Worm (Caenorhabditis elegans) whole organism, L4 larva: ENCODE measurements around the gene C35B1.4.

Experiments
- D1046.2 ChIP-seq: fragments of 200-800 bp; sonication (Bioruptor generic); IDR thresholded peaks from 2 replicates; pipeline ENCODE4 v1.3.6; 2022; ENCODE audit warnings: missing genetic modification characterization, missing compliant biosample characterization
- F10B5.3 ChIP-seq: sonication (generic microtip); optimal IDR thresholded peaks from 2 replicates; lab custom pipeline; 2016; ENCODE audit warnings: mild to moderate bottlenecking, missing genetic modification characterization, missing compliant biosample characterization
- F37D6.2 ChIP-seq: sonication (generic microtip); optimal IDR thresholded peaks from 2 replicates; lab custom pipeline; 2016; ENCODE audit warnings: mild to moderate bottlenecking, missing genetic modification characterization, missing compliant biosample characterization
- F44E2.7 ChIP-seq: fragments of 200-800 bp; sonication (Bioruptor generic); IDR thresholded peaks from 2 replicates; pipeline ENCODE4 v2.1.2; 2022; ENCODE audit warnings: missing genetic modification characterization, missing compliant biosample characterization
- F49E8.2 ChIP-seq: sonication (generic microtip); optimal IDR thresholded peaks from 2 replicates; lab custom pipeline; 2016; ENCODE audit warnings: missing compliant biosample characterization, mild to moderate bottlenecking, missing genetic modification characterization, borderline replicate concordance
- T20F7.1 ChIP-seq: fragments of 200-800 bp; sonication (Bioruptor generic); optimal IDR thresholded peaks from 2 replicates; lab custom pipeline; 2018; ENCODE audit warnings: mild to moderate bottlenecking, missing genetic modification characterization, missing compliant biosample characterization
- Y105C5A.15 ChIP-seq: fragments of 200-800 bp; sonication (Bioruptor generic); IDR thresholded peaks from 2 replicates; pipeline ENCODE4 v1.3.6; 2022; ENCODE audit warnings: missing genetic modification characterization, missing compliant biosample characterization
- Y48G9A.11 ChIP-seq: fragments of 200-800 bp; sonication (Bioruptor generic); IDR thresholded peaks from 2 replicates; pipeline ENCODE4 v1.3.6; 2022; ENCODE audit warnings: missing genetic modification reagents, missing genetic modification characterization, missing compliant biosample characterization
- Y5F2A.4 ChIP-seq: fragments of 200-800 bp; sonication (Bioruptor generic); optimal IDR thresholded peaks from 2 replicates; lab custom pipeline; 2018; ENCODE audit warnings: mild to moderate bottlenecking, missing genetic modification characterization, missing compliant biosample characterization
- ZK337.2 ChIP-seq: fragments of 200-800 bp; sonication (Bioruptor generic); IDR thresholded peaks from 2 replicates; pipeline ENCODE4 v1.3.6; 2022; ENCODE audit warnings: missing genetic modification reagents, missing genetic modification characterization, missing compliant biosample characterization
- aly-2 ChIP-seq: sonication (generic microtip); optimal IDR thresholded peaks from 2 replicates; lab custom pipeline; 2018; ENCODE audit warnings: missing biosample characterization, missing genetic modification characterization
- ceh-28 ChIP-seq: fragments of 150-350 bp; optimal IDR thresholded peaks from 2 replicates; lab custom pipeline; 2014; ENCODE audit warnings: missing biosample characterization, missing genetic modification reagents, missing genetic modification characterization
- ceh-44 ChIP-seq: fragments of 200-800 bp; sonication (Bioruptor generic); IDR thresholded peaks from 2 replicates; pipeline ENCODE4 v1.3.6; 2022; ENCODE audit warnings: missing genetic modification reagents, missing genetic modification characterization, missing compliant biosample characterization
- daf-12 ChIP-seq: fragments of 150-350 bp; optimal IDR thresholded peaks from 2 replicates; lab custom pipeline; 2014; ENCODE audit warnings: missing biosample characterization, missing genetic modification reagents, missing genetic modification characterization
- daf-16 ChIP-seq, 3 experiments: sonication (generic microtip); optimal IDR thresholded peaks; 2 replicates each; lab custom pipeline; 2016 to 2017; ENCODE audit warnings: missing genetic modification characterization in 3 of 3, missing genetic modification reagents in 3 of 3, mild to moderate bottlenecking in 2 of 3, missing compliant biosample characterization in 2 of 3, missing biosample characterization in 1 of 3, moderate library complexity in 1 of 3
- daf-19 ChIP-seq: fragments of 200-800 bp; sonication (Bioruptor generic); conservative IDR thresholded peaks from 2 replicates; pipeline ENCODE4 v1.3.6; 2022; ENCODE audit warnings: missing genetic modification characterization, missing compliant biosample characterization
- dmd-6 ChIP-seq: fragments of 200-800 bp; sonication (Bioruptor generic); IDR thresholded peaks from 2 replicates; pipeline ENCODE4 v1.3.6; 2022; ENCODE audit warnings: missing genetic modification reagents, missing genetic modification characterization, missing compliant biosample characterization
- dmd-8 ChIP-seq: fragments of 200-800 bp; sonication (Bioruptor generic); IDR thresholded peaks from 2 replicates; pipeline ENCODE4 v1.3.6; 2022; ENCODE audit warnings: missing genetic modification characterization, missing compliant biosample characterization
- dpl-1 ChIP-seq: fragments of 150-350 bp; optimal IDR thresholded peaks from 2 replicates; lab custom pipeline; 2014; ENCODE audit warnings: missing biosample characterization, missing genetic modification reagents, missing genetic modification characterization
- dve-1 ChIP-seq: sonication (generic microtip); optimal IDR thresholded peaks from 2 replicates; lab custom pipeline; 2017; ENCODE audit warnings: antibody characterized with exemption, mild to moderate bottlenecking, missing genetic modification characterization, missing compliant biosample characterization; ENCODE audit not compliant: insufficient read depth
- egl-27 ChIP-seq: sonication (generic microtip); optimal IDR thresholded peaks from 3 replicates; lab custom pipeline; 2017; ENCODE audit warnings: missing biosample characterization, missing genetic modification reagents, missing genetic modification characterization
- fkh-10 ChIP-seq: fragments of 150-350 bp; optimal IDR thresholded peaks from 2 replicates; lab custom pipeline; 2014; ENCODE audit warnings: missing biosample characterization, missing genetic modification reagents, missing genetic modification characterization
- fos-1 ChIP-seq: fragments of 150-350 bp; optimal IDR thresholded peaks from 2 replicates; lab custom pipeline; 2014; ENCODE audit warnings: missing biosample characterization, missing genetic modification characterization
- hif-1 ChIP-seq, 2 experiments: sonication (generic microtip); optimal IDR thresholded peaks; 2 replicates each; lab custom pipeline; 2016 to 2017; ENCODE audit warnings: missing compliant biosample characterization in 2 of 2, missing genetic modification characterization in 2 of 2, missing genetic modification reagents in 2 of 2, missing genotype in 2 of 2, mild to moderate bottlenecking in 1 of 2
- jun-1 ChIP-seq: fragments of 150-350 bp; optimal IDR thresholded peaks from 2 replicates; lab custom pipeline; 2014; ENCODE audit warnings: missing biosample characterization, missing genetic modification reagents, missing genetic modification characterization
- lsy-2 ChIP-seq, 2 experiments: fragments of 150-350 bp in 1 of 2; sonication (generic microtip) in 1 of 2; optimal IDR thresholded peaks; 2 replicates each; lab custom pipeline; 2014 to 2017; ENCODE audit warnings: missing biosample characterization in 2 of 2, missing genetic modification characterization in 2 of 2
- mdl-1 ChIP-seq, 2 experiments: fragments of 150-350 bp in 1 of 2; sonication (generic microtip) in 1 of 2; optimal IDR thresholded peaks; 2 replicates each; lab custom pipeline; 2014 to 2017; ENCODE audit warnings: missing biosample characterization in 2 of 2, missing genetic modification characterization in 2 of 2
- mdt-29 ChIP-seq: fragments of 200-800 bp; sonication (Bioruptor generic); IDR thresholded peaks from 2 replicates; pipeline ENCODE4 v1.3.6; 2022; ENCODE audit warnings: missing genetic modification reagents, missing genetic modification characterization, missing compliant biosample characterization
- mxl-3 ChIP-seq: fragments of 200-800 bp; sonication (Bioruptor generic); optimal IDR thresholded peaks from 2 replicates; lab custom pipeline; 2018; ENCODE audit warnings: mild to moderate bottlenecking, missing genetic modification characterization, missing compliant biosample characterization
- nhr-10 ChIP-seq: fragments of 150-350 bp; optimal IDR thresholded peaks from 2 replicates; lab custom pipeline; 2014; ENCODE audit warnings: missing biosample characterization, missing genetic modification characterization
- nhr-111 ChIP-seq: fragments of 200-800 bp; sonication (Bioruptor generic); optimal IDR thresholded peaks from 2 replicates; lab custom pipeline; 2018; ENCODE audit warnings: mild to moderate bottlenecking, missing genetic modification characterization, missing compliant biosample characterization
- nhr-41 ChIP-seq: fragments of 200-800 bp; sonication (Bioruptor generic); IDR thresholded peaks from 2 replicates; pipeline ENCODE4 v1.3.6; 2022; ENCODE audit warnings: missing genetic modification reagents, missing genetic modification characterization, missing compliant biosample characterization
- nhr-42 ChIP-seq: fragments of 200-800 bp; sonication (Bioruptor generic); IDR thresholded peaks from 2 replicates; pipeline ENCODE4 v1.3.6; 2022; ENCODE audit warnings: missing genetic modification characterization, missing compliant biosample characterization
- nhr-6 ChIP-seq: fragments of 150-350 bp; optimal IDR thresholded peaks from 2 replicates; lab custom pipeline; 2014; ENCODE audit warnings: missing biosample characterization, missing genetic modification characterization
- nhr-76 ChIP-seq: fragments of 150-350 bp; optimal IDR thresholded peaks from 2 replicates; lab custom pipeline; 2014; ENCODE audit warnings: missing biosample characterization, missing genetic modification characterization
- nhr-77 ChIP-seq: fragments of 150-350 bp; optimal IDR thresholded peaks from 2 replicates; lab custom pipeline; 2014; ENCODE audit warnings: missing biosample characterization, missing genetic modification characterization
- pqm-1 ChIP-seq: sonication (generic microtip); optimal IDR thresholded peaks from 2 replicates; lab custom pipeline; 2017; ENCODE audit warnings: missing biosample characterization, missing genetic modification characterization
- rbr-2 ChIP-seq: sonication (generic microtip); optimal IDR thresholded peaks from 2 replicates; lab custom pipeline; 2016; ENCODE audit warnings: missing genotype, missing genetic modification characterization, missing compliant biosample characterization
- saeg-2 ChIP-seq: fragments of 200-800 bp; sonication (Bioruptor generic); IDR thresholded peaks from 2 replicates; pipeline ENCODE4 v1.3.6; 2022; ENCODE audit warnings: missing genetic modification reagents, missing genetic modification characterization, missing compliant biosample characterization
- sdz-12 ChIP-seq: fragments of 200-800 bp; sonication (Bioruptor generic); optimal IDR thresholded peaks from 2 replicates; lab custom pipeline; 2018; ENCODE audit warnings: mild to moderate bottlenecking, missing genetic modification characterization, missing compliant biosample characterization
- set-16 ChIP-seq: fragments of 200-800 bp; sonication (Bioruptor generic); IDR thresholded peaks from 2 replicates; pipeline ENCODE4 v1.3.6; 2022; ENCODE audit warnings: missing genetic modification reagents, missing genetic modification characterization, missing compliant biosample characterization
- skn-1 ChIP-seq: fragments of 150-350 bp; optimal IDR thresholded peaks from 2 replicates; lab custom pipeline; 2014; ENCODE audit warnings: missing biosample characterization, missing genetic modification characterization
- snpc-1.2 ChIP-seq: fragments of 200-800 bp; sonication (Bioruptor generic); IDR thresholded peaks from 2 replicates; pipeline ENCODE4 v1.3.6; 2022; ENCODE audit warnings: missing genetic modification reagents, missing genetic modification characterization, missing compliant biosample characterization
- spr-3 ChIP-seq: fragments of 200-800 bp; sonication (Bioruptor generic); optimal IDR thresholded peaks from 2 replicates; lab custom pipeline; 2018; ENCODE audit warnings: mild to moderate bottlenecking, missing genetic modification characterization, missing compliant biosample characterization
- tra-1 ChIP-seq: fragments of 200-800 bp; sonication (Bioruptor generic); IDR thresholded peaks from 2 replicates; pipeline ENCODE4 v1.3.6; 2022; ENCODE audit warnings: missing genetic modification reagents, missing genetic modification characterization, missing compliant biosample characterization
- zfp-2 ChIP-seq: sonication (generic microtip); optimal IDR thresholded peaks from 2 replicates; lab custom pipeline; 2016; ENCODE audit warnings: mild to moderate bottlenecking, missing genetic modification characterization, missing compliant biosample characterization
- zfp-3 ChIP-seq: fragments of 200-800 bp; sonication (Bioruptor generic); conservative IDR thresholded peaks from 2 replicates; pipeline ENCODE4 v1.3.6; 2022; ENCODE audit warnings: missing genetic modification reagents, missing genetic modification characterization, missing compliant biosample characterization
- zip-2 ChIP-seq: fragments of 150-350 bp; optimal IDR thresholded peaks from 2 replicates; lab custom pipeline; 2014; ENCODE audit warnings: missing biosample characterization, missing genetic modification characterization
- ztf-7 ChIP-seq: fragments of 150-350 bp; optimal IDR thresholded peaks from 2 replicates; lab custom pipeline; 2014; ENCODE audit warnings: missing biosample characterization, missing genetic modification characterization

The C35B1.4 gene

ce11 chrIV:4049398-4049998, 30.1 kb upstream of the C35B1.4 start, which contains the start of gene pcn-1:
TSS of gene pcn-1 (minus strand) at chrIV:4049448.
- TF ChIP-seq ceh-44 (GFP tag; lab: Robert Waterston, UW), result peak; percentile 65; the same call in 1 of the 2 replicates
- peak; percentile 94 for TF ChIP-seq zfp-3 (GFP tag; lab: Robert Waterston, UW)
- peak; percentile 67 for TF ChIP-seq ZK337.2 (GFP tag; lab: Robert Waterston, UW)
- peak; percentile 36 for TF ChIP-seq mxl-3
- TF ChIP-seq nhr-76 (tag; lab: Kevin White, UChicago), result peak; percentile 56
- TF ChIP-seq F44E2.7, result no peak
- peak; percentile 89 for TF ChIP-seq nhr-77 (tag; lab: Kevin White, UChicago)
- no peak for TF ChIP-seq T20F7.1 (GFP tag; lab: Kevin White, UChicago)
- no peak for TF ChIP-seq fos-1
- TF ChIP-seq rbr-2 (tag; lab: Kevin White, UChicago), result peak; percentile 96
- TF ChIP-seq daf-19, result peak; percentile 91
- TF ChIP-seq F49E8.2, result peak; percentile 96
- peak; percentile 93 for TF ChIP-seq dmd-6
- TF ChIP-seq fkh-10 (GFP tag; lab: Kevin White, UChicago), result peak; percentile 65
- no peak for TF ChIP-seq ceh-28 (tag; lab: Kevin White, UChicago)
- peak; percentile 96 for TF ChIP-seq dve-1
- peak; percentile 62 for TF ChIP-seq zip-2 (tag; lab: Kevin White, UChicago)
- TF ChIP-seq pqm-1, result no peak
- TF ChIP-seq dpl-1, result peak; percentile 99
- peak; percentile 53 for TF ChIP-seq Y5F2A.4
- TF ChIP-seq mdt-29, result peak; percentile 86
- no peak for TF ChIP-seq nhr-41 (GFP tag; lab: Robert Waterston, UW)
- TF ChIP-seq snpc-1.2 (GFP tag; lab: Robert Waterston, UW), result peak; percentile 85
- no peak for TF ChIP-seq egl-27
- peak; percentile 86 for TF ChIP-seq tra-1
- TF ChIP-seq nhr-42, result peak; percentile 94
- peak; percentile 89 for TF ChIP-seq saeg-2 (GFP tag; lab: Robert Waterston, UW)
- TF ChIP-seq jun-1 (tag; lab: Kevin White, UChicago), result peak; percentile 85
- peak; percentile 74 for TF ChIP-seq nhr-6 (tag; lab: Kevin White, UChicago)
- TF ChIP-seq D1046.2 (GFP tag; lab: Robert Waterston, UW), result peak; percentile 64; the same call in 1 of the 2 replicates
- TF ChIP-seq Y105C5A.15 (GFP tag; lab: Robert Waterston, UW), result 0 out of 2 replicates have a peak, but pooled peaks have one; percentile 43
- no peak for TF ChIP-seq skn-1 (tag; lab: Kevin White, UChicago)
- no peak for TF ChIP-seq daf-12
- peak; percentile 94 for TF ChIP-seq F37D6.2
- TF ChIP-seq set-16 (GFP tag; lab: Robert Waterston, UW), result peak; percentile 48; the same call in 1 of the 2 replicates
- peak; percentile 78 for TF ChIP-seq ztf-7
- TF ChIP-seq aly-2, result no peak
- no peak for TF ChIP-seq nhr-10 (tag; lab: Kevin White, UChicago)
- peak; percentile 87 for TF ChIP-seq F10B5.3 (tag; lab: Kevin White, UChicago)
- TF ChIP-seq zfp-2 (tag; lab: Kevin White, UChicago), result peak; percentile 79
- peak; percentile 57 for TF ChIP-seq nhr-111
- peak in 1 of 2 experiments; percentile 12 for TF ChIP-seq mdl-1 (tag; optimal IDR thresholded peaks at IDR 0.05; lab: Kevin White, UChicago)
- TF ChIP-seq hif-1 (tag; optimal IDR thresholded peaks at IDR 0.05; lab: Kevin White, UChicago), result peak; percentile 80 to 87
- TF ChIP-seq daf-16 (GFP tag; optimal IDR thresholded peaks at IDR 0.05; lab: Kevin White, UChicago), result peak; percentile 42 to 90
- peak; percentile 31 for TF ChIP-seq daf-16 (tag; optimal IDR thresholded peaks at IDR 0.05; lab: Kevin White, UChicago)
- TF ChIP-seq lsy-2 (tag; optimal IDR thresholded peaks at IDR 0.05; lab: Kevin White, UChicago), result peak; percentile 68 to 96
- peak; percentile 92 for TF ChIP-seq spr-3
- TF ChIP-seq dmd-8 (GFP tag; lab: Robert Waterston, UW), result 0 out of 2 replicates have a peak, but pooled peaks have one; percentile 35
- TF ChIP-seq sdz-12 (GFP tag; lab: Kevin White, UChicago), result no peak
- TF ChIP-seq Y48G9A.11 (GFP tag; lab: Robert Waterston, UW), result peak; percentile 91
